Worm (Caenorhabditis elegans) whole organism, L3 larva: Measurements from ENCODE around the gene eif-2Balpha.

ENCODE experiments used
- R02D3.7 ChIP-seq: fragments of 150-350 bp; optimal IDR thresholded peaks from 2 replicates; lab custom pipeline; 2014; ENCODE audit warnings: missing biosample characterization, missing genetic modification characterization
- ZK546.5 ChIP-seq: sonication (generic microtip); optimal IDR thresholded peaks from 2 replicates; lab custom pipeline; 2017; ENCODE audit warnings: missing biosample characterization, missing genetic modification characterization
- ceh-9 ChIP-seq: sonication (generic microtip); optimal IDR thresholded peaks from 2 replicates; lab custom pipeline; 2018; ENCODE audit warnings: missing biosample characterization, missing genetic modification characterization
- daf-12 ChIP-seq: fragments of 150-350 bp; optimal IDR thresholded peaks from 2 replicates; lab custom pipeline; 2014; ENCODE audit warnings: missing biosample characterization, missing genetic modification reagents, missing genetic modification characterization
- egl-27 ChIP-seq: sonication (generic microtip); optimal IDR thresholded peaks from 4 replicates; lab custom pipeline; 2017; ENCODE audit warnings: missing biosample characterization, missing genetic modification reagents, missing genetic modification characterization
- lsy-12 ChIP-seq: sonication (generic microtip); optimal IDR thresholded peaks from 2 replicates; lab custom pipeline; 2016; ENCODE audit warnings: mild to moderate bottlenecking, missing genetic modification characterization, missing compliant biosample characterization
- mdl-1 ChIP-seq: fragments of 150-350 bp; optimal IDR thresholded peaks from 2 replicates; lab custom pipeline; 2014; ENCODE audit warnings: missing biosample characterization, missing genetic modification characterization
- nhr-237 ChIP-seq: fragments of 150-350 bp; optimal IDR thresholded peaks from 2 replicates; lab custom pipeline; 2014; ENCODE audit warnings: missing biosample characterization, missing genetic modification characterization
- pqm-1 ChIP-seq: fragments of 150-350 bp; optimal IDR thresholded peaks from 2 replicates; lab custom pipeline; 2017; ENCODE audit warnings: missing biosample characterization, missing genetic modification characterization, inconsistent platforms
- unc-62 ChIP-seq: fragments of 150-350 bp; sonication (generic microtip); optimal IDR thresholded peaks from 4 replicates; lab custom pipeline; 2014; ENCODE audit warnings: missing biosample characterization, missing genetic modification reagents, missing genetic modification characterization
- zag-1 ChIP-seq: fragments of 150-350 bp; optimal IDR thresholded peaks from 2 replicates; lab custom pipeline; 2014; ENCODE audit warnings: missing biosample characterization, missing genetic modification characterization

- TF ChIP-seq unc-62 (GFP tag; lab: Kevin White, UChicago) (no peak), nhr-237 (tag; lab: Kevin White, UChicago) (no peak), daf-12 (tag; lab: Kevin White, UChicago) (no peak), R02D3.7 (tag; lab: Kevin White, UChicago) (no peak), ceh-9 (tag; lab: Kevin White, UChicago) (no peak), zag-1 (tag; lab: Kevin White, UChicago) (no peak), lsy-12 (no peak), ZK546.5 (tag; lab: Kevin White, UChicago) (no peak), pqm-1 (tag; lab: Kevin White, UChicago) (no peak), egl-27 (tag; lab: Kevin White, UChicago) (no peak), mdl-1 (tag; lab: Kevin White, UChicago) (no peak)
Observed at ce11 chrIII:9513569-9513968, 29.4 kb upstream of the eif-2Balpha start, which contains the start of gene F55H2.8.
